Fruit fly (Drosophila melanogaster) whole organism, embryonic: Measurements from ENCODE around the gene Ubqn.

ENCODE experiments used
- Adf1 ChIP-seq: fragments of 200-800 bp; sonication (Bioruptor generic); IDR thresholded peaks from 2 replicates; pipeline ENCODE4 v1.3.6; 2022; ENCODE audit warnings: missing biosample characterization, missing genetic modification characterization
- CG10267 ChIP-seq: fragments of 200-800 bp; sonication (Bioruptor generic); optimal IDR thresholded peaks from 2 replicates; lab custom pipeline; 2018; ENCODE audit warnings: missing biosample characterization, mild to moderate bottlenecking, missing genetic modification characterization, moderate library complexity
- CG10462 ChIP-seq: fragments of 200-800 bp; sonication (Bioruptor generic); optimal IDR thresholded peaks from 2 replicates; lab custom pipeline; 2016; ENCODE audit warnings: missing biosample characterization, missing genetic modification characterization
- CG11398 ChIP-seq: fragments of 200-800 bp; sonication (Bioruptor generic); optimal IDR thresholded peaks from 2 replicates; lab custom pipeline; 2016; ENCODE audit warnings: missing biosample characterization, missing genetic modification characterization
- CG12155 ChIP-seq: fragments of 200-800 bp; sonication (Bioruptor generic); optimal IDR thresholded peaks from 3 replicates; lab custom pipeline; 2016; ENCODE audit warnings: missing biosample characterization, missing genetic modification characterization
- CG15601 ChIP-seq: fragments of 200-800 bp; sonication (Bioruptor generic); optimal IDR thresholded peaks from 3 replicates; lab custom pipeline; 2019; ENCODE audit warnings: missing biosample characterization, mild to moderate bottlenecking, missing genetic modification characterization, moderate library complexity
- CG16863 ChIP-seq: fragments of 200-800 bp; sonication (Bioruptor generic); optimal IDR thresholded peaks from 3 replicates; lab custom pipeline; 2016; ENCODE audit warnings: missing biosample characterization, missing genetic modification characterization
- CG17912 ChIP-seq: fragments of 200-800 bp; sonication (Bioruptor generic); optimal IDR thresholded peaks from 2 replicates; lab custom pipeline; 2018; ENCODE audit warnings: missing biosample characterization, mild to moderate bottlenecking, missing genetic modification characterization
- CG18599 ChIP-seq: fragments of 200-800 bp; sonication (Bioruptor generic); optimal IDR thresholded peaks from 3 replicates; lab custom pipeline; 2017; ENCODE audit warnings: missing biosample characterization, missing genetic modification characterization, mild to moderate bottlenecking, moderate library complexity, missing genetic modification reagents
- CG2120 ChIP-seq: fragments of 200-800 bp; sonication (Bioruptor generic); optimal IDR thresholded peaks from 3 replicates; lab custom pipeline; 2016; ENCODE audit warnings: missing biosample characterization, missing genetic modification characterization
- CG2129 ChIP-seq: fragments of 200-800 bp; sonication (Bioruptor generic); IDR thresholded peaks from 2 replicates; pipeline ENCODE4 v1.3.6; 2022; ENCODE audit warnings: missing biosample characterization, missing genetic modification characterization; ENCODE audit not compliant: partially characterized antibody
- CG31365 ChIP-seq: fragments of 200-800 bp; sonication (Bioruptor generic); optimal IDR thresholded peaks from 2 replicates; lab custom pipeline; 2018; ENCODE audit warnings: missing biosample characterization, mild to moderate bottlenecking, missing genetic modification characterization
- CG4328 ChIP-seq: fragments of 200-800 bp; sonication (Bioruptor generic); optimal IDR thresholded peaks from 3 replicates; lab custom pipeline; 2017; ENCODE audit warnings: missing biosample characterization, missing genetic modification reagents, missing genetic modification characterization
- CG4617 ChIP-seq: fragments of 200-800 bp; sonication (Bioruptor generic); optimal IDR thresholded peaks from 3 replicates; lab custom pipeline; 2016; ENCODE audit warnings: missing biosample characterization, missing genetic modification characterization, borderline replicate concordance
- CG4820 ChIP-seq: fragments of 200-800 bp; sonication (Bioruptor generic); optimal IDR thresholded peaks from 3 replicates; lab custom pipeline; 2016; ENCODE audit warnings: missing biosample characterization, missing genetic modification characterization
- CG6791 ChIP-seq: fragments of 200-800 bp; sonication (Bioruptor generic); IDR thresholded peaks from 3 replicates; pipeline ENCODE4 v1.3.6; 2022; ENCODE audit warnings: missing biosample characterization, missing genetic modification characterization; ENCODE audit not compliant: partially characterized antibody
- CG7928 ChIP-seq: fragments of 200-800 bp; sonication (Bioruptor generic); optimal IDR thresholded peaks from 2 replicates; lab custom pipeline; 2017; ENCODE audit warnings: missing biosample characterization, mild to moderate bottlenecking, missing genetic modification characterization
- CG7963 ChIP-seq: fragments of 200-800 bp; sonication (Bioruptor generic); IDR thresholded peaks from 3 replicates; pipeline ENCODE4 v1.3.6; 2022; ENCODE audit warnings: missing biosample characterization, missing genetic modification characterization; ENCODE audit not compliant: partially characterized antibody
- CG8478 ChIP-seq: fragments of >200 bp; optimal IDR thresholded peaks from 2 replicates; lab custom pipeline; 2018
- Camta ChIP-seq: fragments of 200-800 bp; sonication (Bioruptor generic); optimal IDR thresholded peaks from 2 replicates; lab custom pipeline; 2016; ENCODE audit warnings: missing biosample characterization, missing genetic modification characterization
- Deaf1 ChIP-seq: fragments of 200-800 bp; optimal IDR thresholded peaks from 3 replicates; lab custom pipeline; 2019; ENCODE audit warnings: missing biosample characterization, mild to moderate bottlenecking, missing genetic modification characterization, moderate library complexity
- Dip3 ChIP-seq: fragments of 200-800 bp; sonication (Bioruptor generic); optimal IDR thresholded peaks from 3 replicates; lab custom pipeline; 2016; ENCODE audit warnings: missing biosample characterization, missing genetic modification characterization
- Dll ChIP-seq: fragments of 200-800 bp; sonication (Bioruptor generic); IDR thresholded peaks from 4 replicates; pipeline ENCODE4 v1.3.6; 2022; ENCODE audit warnings: missing biosample characterization, missing genetic modification characterization; ENCODE audit not compliant: partially characterized antibody
- Ets97D ChIP-seq: fragments of 200-800 bp; sonication (Bioruptor generic); optimal IDR thresholded peaks from 3 replicates; lab custom pipeline; 2016; ENCODE audit warnings: missing biosample characterization, missing genetic modification characterization
- HmgD ChIP-seq: fragments of 200-800 bp; sonication (Bioruptor generic); optimal IDR thresholded peaks from 3 replicates; lab custom pipeline; 2016; ENCODE audit warnings: missing biosample characterization, missing genetic modification characterization
- Med ChIP-seq: fragments of 200-800 bp; sonication (Bioruptor generic); peaks from one replicate; lab custom pipeline; 2016; ENCODE audit warnings: missing biosample characterization, missing genetic modification characterization, mild to moderate bottlenecking, inconsistent platforms, moderate library complexity
- NC2β ChIP-seq: fragments of 200-800 bp; sonication (Bioruptor generic); optimal IDR thresholded peaks from 2 replicates; lab custom pipeline; 2016; ENCODE audit warnings: missing biosample characterization, missing genetic modification characterization
- NFAT ChIP-seq: fragments of 200-800 bp; sonication (Bioruptor generic); IDR thresholded peaks from 2 replicates; pipeline ENCODE4 v1.3.6; 2022; ENCODE audit warnings: missing biosample characterization, missing genetic modification characterization
- Neu2 ChIP-seq: fragments of 200-800 bp; sonication (Bioruptor generic); optimal IDR thresholded peaks from 3 replicates; lab custom pipeline; 2016; ENCODE audit warnings: missing biosample characterization, missing genetic modification characterization, borderline replicate concordance
- Nf-YB ChIP-seq: fragments of 200-800 bp; sonication (Bioruptor generic); optimal IDR thresholded peaks from 3 replicates; lab custom pipeline; 2019; ENCODE audit warnings: missing biosample characterization, mild to moderate bottlenecking, missing genetic modification characterization, moderate library complexity
- PHDP ChIP-seq: fragments of 200-800 bp; sonication (Bioruptor generic); optimal IDR thresholded peaks from 3 replicates; lab custom pipeline; 2018; ENCODE audit warnings: missing biosample characterization, mild to moderate bottlenecking, missing genetic modification characterization, moderate library complexity
- az2 ChIP-seq: fragments of 200-800 bp; sonication (Bioruptor generic); optimal IDR thresholded peaks from 3 replicates; lab custom pipeline; 2016; ENCODE audit warnings: missing biosample characterization, missing genetic modification characterization
- chm ChIP-seq: fragments of 200-800 bp; sonication (Bioruptor generic); IDR thresholded peaks from 2 replicates; pipeline ENCODE4 v1.3.6; 2022; ENCODE audit warnings: missing biosample characterization, missing genetic modification characterization
- dmrt11E ChIP-seq: fragments of 200-800 bp; sonication (Bioruptor generic); optimal IDR thresholded peaks from 3 replicates; lab custom pipeline; 2018; ENCODE audit warnings: missing biosample characterization, mild to moderate bottlenecking, missing genetic modification characterization, moderate library complexity
- dysf ChIP-seq: fragments of 200-800 bp; sonication (Bioruptor generic); IDR thresholded peaks from 3 replicates; pipeline ENCODE4 v1.3.6; 2022; ENCODE audit warnings: missing biosample characterization, missing genetic modification characterization
- gce ChIP-seq: fragments of 200-800 bp; sonication (Bioruptor generic); IDR thresholded peaks from 3 replicates; pipeline ENCODE4 v1.3.6; 2022; ENCODE audit warnings: missing biosample characterization, missing genetic modification characterization
- gfzf ChIP-seq: fragments of 200-800 bp; sonication (Bioruptor generic); optimal IDR thresholded peaks from 2 replicates; lab custom pipeline; 2016; ENCODE audit warnings: missing biosample characterization, mild to moderate bottlenecking, missing genetic modification characterization, moderate library complexity
- kay ChIP-seq: fragments of 200-800 bp; sonication (Bioruptor generic); optimal IDR thresholded peaks from 2 replicates; lab custom pipeline; 2016; ENCODE audit warnings: missing biosample characterization, missing genetic modification characterization
- mirr ChIP-seq: fragments of 200-800 bp; sonication (Bioruptor generic); optimal IDR thresholded peaks from 3 replicates; lab custom pipeline; 2018; ENCODE audit warnings: missing biosample characterization, mild to moderate bottlenecking, missing genetic modification characterization
- nau ChIP-seq: fragments of 200-800 bp; sonication (Bioruptor generic); optimal IDR thresholded peaks from 3 replicates; lab custom pipeline; 2017; ENCODE audit warnings: missing biosample characterization, mild to moderate bottlenecking, missing genetic modification characterization, missing genetic modification reagents
- p53 ChIP-seq: fragments of 200-800 bp; sonication (Bioruptor generic); optimal IDR thresholded peaks from 2 replicates; lab custom pipeline; 2016; ENCODE audit warnings: missing biosample characterization, missing genetic modification characterization
- peb ChIP-seq: fragments of 200-800 bp; sonication (Bioruptor generic); IDR thresholded peaks from 2 replicates; pipeline ENCODE4 v1.3.6; 2022; ENCODE audit warnings: missing biosample characterization, missing genetic modification characterization
- psq ChIP-seq: fragments of 200-800 bp; sonication (Bioruptor generic); optimal IDR thresholded peaks from 2 replicates; lab custom pipeline; 2017; ENCODE audit warnings: missing biosample characterization, missing genetic modification characterization
- row ChIP-seq: fragments of 200-800 bp; sonication (Bioruptor generic); IDR thresholded peaks from 3 replicates; pipeline ENCODE4 v1.3.6; 2022; ENCODE audit warnings: missing biosample characterization, missing genetic modification characterization
- stwl ChIP-seq: fragments of 200-800 bp; sonication (Bioruptor generic); optimal IDR thresholded peaks from 3 replicates; lab custom pipeline; 2018; ENCODE audit warnings: missing biosample characterization, mild to moderate bottlenecking, missing genetic modification characterization, moderate library complexity
- wor ChIP-seq: fragments of 200-800 bp; sonication (Bioruptor generic); IDR thresholded peaks from 2 replicates; pipeline ENCODE4 v1.3.6; 2022; ENCODE audit warnings: missing biosample characterization, missing genetic modification characterization
- yki ChIP-seq: fragments of >200 bp; optimal IDR thresholded peaks from 3 replicates; lab custom pipeline; 2018
- zen ChIP-seq: fragments of 200-800 bp; sonication (Bioruptor generic); optimal IDR thresholded peaks from 3 replicates; lab custom pipeline; 2018; ENCODE audit warnings: missing biosample characterization, mild to moderate bottlenecking, missing genetic modification characterization, moderate library complexity
- zfh2 ChIP-seq: fragments of 200-800 bp; sonication (Bioruptor generic); optimal IDR thresholded peaks from 2 replicates; lab custom pipeline; 2016; ENCODE audit warnings: missing biosample characterization, missing genetic modification characterization

Gene Ubqn

DNA sequence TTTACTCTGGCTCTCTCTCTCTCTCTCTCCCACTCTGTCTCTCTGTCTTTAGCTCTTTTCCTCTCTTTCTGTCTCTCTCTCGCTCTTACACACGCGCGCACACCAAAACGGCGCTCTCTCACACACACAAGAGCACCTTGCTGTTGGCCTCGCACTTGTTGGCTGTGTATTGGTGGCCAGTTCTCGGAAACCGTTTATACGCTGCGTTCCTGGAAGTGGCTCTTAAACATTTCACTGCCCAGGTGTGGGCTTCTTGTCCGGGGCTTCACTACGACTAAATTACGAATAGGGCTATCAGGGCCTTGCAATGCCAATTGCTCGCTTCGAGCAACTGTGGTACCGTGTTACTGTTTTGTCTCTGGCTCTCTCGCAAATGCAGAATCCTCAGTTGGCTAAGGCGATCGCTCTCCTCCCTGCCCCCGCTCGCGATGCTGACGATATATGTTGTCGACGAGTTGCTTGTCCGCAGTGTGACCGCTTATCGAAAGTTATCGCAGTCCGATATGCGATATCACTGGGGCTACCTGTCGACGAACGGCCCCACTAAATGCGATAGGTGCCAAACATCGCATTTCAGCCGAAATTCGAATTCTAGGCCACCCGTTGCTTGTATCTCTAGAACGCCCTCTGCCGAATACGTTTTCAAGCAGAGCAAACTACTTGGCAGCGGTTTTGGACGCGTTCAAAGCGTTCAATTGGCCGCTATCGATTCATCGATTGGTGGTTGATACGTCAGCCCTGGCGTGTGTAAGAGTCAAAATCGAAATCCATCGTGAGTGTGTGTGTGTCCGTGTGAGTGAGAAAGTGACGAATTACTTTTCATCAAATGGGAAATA is at the start of gene Ubqn, which contains the start of gene dome (continued):
- TF ChIP-seq CG17912 (GFP tag; lab: Kevin White, UChicago) (no peak), mirr (GFP tag; lab: Kevin White, UChicago) (peak; percentile 4), yki (lab: Kevin White, UChicago) (peak; percentile 92), CG4820 (GFP tag; lab: Kevin White, UChicago) (peak; percentile 34), HmgD (GFP tag; lab: Kevin White, UChicago) (peak; percentile 1), kay (peak; percentile 71), zfh2 (peak; percentile 27), CG16863 (GFP tag; lab: Kevin White, UChicago) (peak; percentile 46), CG7963 (peak; percentile 85), CG12155 (GFP tag; lab: Kevin White, UChicago) (peak; percentile 78), nau (GFP tag; lab: Kevin White, UChicago) (no peak), dysf (GFP tag; lab: Robert Waterston, UW) (no peak), CG2120 (GFP tag; lab: Kevin White, UChicago) (peak; percentile 39), az2 (no peak), CG4328 (GFP tag; lab: Kevin White, UChicago) (no peak), stwl (tag; lab: Kevin White, UChicago) (peak; percentile 72), row (GFP tag; lab: Robert Waterston, UW) (peak; percentile 56), CG4617 (GFP tag; lab: Kevin White, UChicago) (peak; percentile 51), Ets97D (GFP tag; lab: Kevin White, UChicago) (peak; percentile 68), CG11398 (GFP tag; lab: Kevin White, UChicago) (no peak), CG7928 (peak; percentile 94), CG6791 (peak; percentile 85), gce (GFP tag; lab: Robert Waterston, UW) (0 out of 3 replicates have a peak, but pooled peaks have one; percentile 9), Med (peak; percentile 77), dmrt11E (tag; lab: Kevin White, UChicago) (peak; percentile 23), p53 (GFP tag; lab: Kevin White, UChicago) (peak; percentile 41), CG2129 (GFP tag; lab: Robert Waterston, UW) (peak; percentile 56; the same call in 1 of the 2 replicates), wor (GFP tag; lab: Robert Waterston, UW) (no peak), CG10462 (GFP tag; lab: Kevin White, UChicago) (no peak), Dll (GFP tag; lab: Robert Waterston, UW) (peak; percentile 93), peb (GFP tag; lab: Robert Waterston, UW) (no peak), CG8478 (peak; percentile 83), Adf1 (GFP tag; lab: Robert Waterston, UW) (peak; percentile 28; the same call in 1 of the 2 replicates), Camta (GFP tag; lab: Kevin White, UChicago) (peak; percentile 4), Neu2 (GFP tag; lab: Kevin White, UChicago) (peak; percentile 82), zen (tag; lab: Kevin White, UChicago) (peak; percentile 15), NC2β (GFP tag; lab: Kevin White, UChicago) (peak; percentile 33), CG10267 (tag; lab: Kevin White, UChicago) (peak; percentile 58), CG15601 (tag; lab: Kevin White, UChicago) (peak; percentile 36), Nf-YB (GFP tag; lab: Kevin White, UChicago) (peak; percentile 4), chm (GFP tag; lab: Robert Waterston, UW) (peak; percentile 24; the same call in 1 of the 2 replicates), psq (GFP tag; lab: Kevin White, UChicago) (no peak), NFAT (GFP tag; lab: Robert Waterston, UW) (peak; percentile 3; the same call in 1 of the 2 replicates), gfzf (GFP tag; lab: Kevin White, UChicago) (peak; percentile 74), CG18599 (GFP tag; lab: Kevin White, UChicago) (peak; percentile 35), PHDP (no peak), Dip3 (peak; percentile 36), Deaf1 (peak; percentile 32), CG31365 (no peak)
